Fruit fly (Drosophila melanogaster): ENCODE data around the gene CG32037.
A peak's percentile ranks its signal among the peaks of the same experiment; 100 is the strongest.

The CG32037 gene

DNA sequence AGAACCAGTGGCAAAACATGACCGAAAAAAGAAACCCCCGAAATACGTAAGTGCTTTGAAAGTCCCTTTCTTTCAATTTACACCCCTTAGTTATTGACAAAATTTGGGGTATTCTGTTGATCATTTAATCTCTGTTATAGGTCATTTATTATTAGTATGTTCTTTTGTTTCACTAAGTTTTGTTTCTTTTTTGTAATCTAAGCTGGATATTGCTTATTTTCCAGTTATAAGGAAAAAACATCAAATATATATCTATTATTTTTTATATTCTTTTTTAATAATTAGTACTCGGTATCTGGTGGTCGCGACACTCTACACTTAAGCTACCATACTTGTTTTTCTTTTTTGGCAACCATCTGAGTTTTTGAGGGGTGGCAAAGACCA lies 16.6 kb upstream of the CG32037 start (continued):
- TF ChIP-seq lov (optimal IDR thresholded peaks at IDR 0.05) (no peak), lov (GFP tag; IDR thresholded peaks at IDR 0.05) (no peak), CG1602 (GFP tag; optimal IDR thresholded peaks at IDR 0.05) (no peak), Usf (GFP tag; optimal IDR thresholded peaks at IDR 0.05) (no peak), CG7987 (GFP tag; optimal IDR thresholded peaks at IDR 0.05) (no peak), CG2120 (GFP tag; optimal IDR thresholded peaks at IDR 0.05) (no peak), CG1529 (GFP tag; optimal IDR thresholded peaks at IDR 0.05) (no peak), org-1 (GFP tag; optimal IDR thresholded peaks at IDR 0.05) (peak; percentile 24), Ptx1 (GFP tag; IDR thresholded peaks at IDR 0.05) (peak; percentile 54; the same call in 1 of the 2 replicates), dan (GFP tag; IDR thresholded peaks at IDR 0.05) (no peak), CG7839 (tag; optimal IDR thresholded peaks at IDR 0.05) (peak; percentile 71), Sry-δ (GFP tag; optimal IDR thresholded peaks at IDR 0.05) (no peak), prd (optimal IDR thresholded peaks at IDR 0.05) (no peak), prd (GFP tag; IDR thresholded peaks at IDR 0.05) (peak; percentile 53; the same call in 1 of the 3 replicates), Dek (tag; optimal IDR thresholded peaks at IDR 0.05) (peak; percentile 54), D19B (GFP tag; optimal IDR thresholded peaks at IDR 0.05) (peak; percentile 97), D19A (tag; optimal IDR thresholded peaks at IDR 0.05) (peak; percentile 80), CG3407 (GFP tag; optimal IDR thresholded peaks at IDR 0.05) (peak; percentile 61), dimm (GFP tag; IDR thresholded peaks at IDR 0.05) (no peak), bbx (GFP tag; IDR thresholded peaks at IDR 0.05; ENCODE audit: partially characterized antibody) (no peak), Nf-YB (GFP tag; optimal IDR thresholded peaks at IDR 0.05) (peak; percentile 37), ab (GFP tag; optimal IDR thresholded peaks at IDR 0.05) (no peak), CG31388 (GFP tag; optimal IDR thresholded peaks at IDR 0.05) (no peak), twi (tag; optimal IDR thresholded peaks at IDR 0.05) (no peak), CG7786 (GFP tag; optimal IDR thresholded peaks at IDR 0.05) (no peak), eve (GFP tag; optimal IDR thresholded peaks at IDR 0.05) (no peak), CG6813 (GFP tag; optimal IDR thresholded peaks at IDR 0.05) (peak; percentile 30), CG12104 (GFP tag; optimal IDR thresholded peaks at IDR 0.05) (no peak), pnt (GFP tag; optimal IDR thresholded peaks at IDR 0.05) (no peak), CG14710 (tag; optimal IDR thresholded peaks at IDR 0.05) (peak; percentile 61), CG9797 (GFP tag; optimal IDR thresholded peaks at IDR 0.05) (no peak), CG6175 (GFP tag; IDR thresholded peaks at IDR 0.05) (no peak), chm (GFP tag; IDR thresholded peaks at IDR 0.05) (no peak), ttk (GFP tag; IDR thresholded peaks at IDR 0.05) (peak; percentile 57; the same call in 1 of the 2 replicates), CG17359 (tag; optimal IDR thresholded peaks at IDR 0.05) (peak; percentile 69), CG7372 (GFP tag; IDR thresholded peaks at IDR 0.05) (peak; percentile 37; the same call in 1 of the 2 replicates), CG12299 (tag; optimal IDR thresholded peaks at IDR 0.05) (peak; percentile 14), h (optimal IDR thresholded peaks at IDR 0.05) (no peak), oc (tag; optimal IDR thresholded peaks at IDR 0.05) (no peak), cato (GFP tag; optimal IDR thresholded peaks at IDR 0.05; ENCODE audit: borderline replicate concordance) (no peak), CG4730 (GFP tag; IDR thresholded peaks at IDR 0.05) (no peak), Xrp1 (GFP tag; IDR thresholded peaks at IDR 0.05) (peak; percentile 81), gce (GFP tag; IDR thresholded peaks at IDR 0.05) (no peak), CG11456 (GFP tag; IDR thresholded peaks at IDR 0.05) (no peak), CG10321 (GFP tag; IDR thresholded peaks at IDR 0.05) (no peak), CG18476 (GFP tag; optimal IDR thresholded peaks at IDR 0.05) (no peak), Taf1 (GFP tag; IDR thresholded peaks at IDR 0.05) (no peak), cwo (GFP tag; optimal IDR thresholded peaks at IDR 0.05) (peak; percentile 53), CG43689 (GFP tag; IDR thresholded peaks at IDR 0.05) (no peak), Hey (tag; optimal IDR thresholded peaks at IDR 0.05) (no peak), Opbp (GFP tag; IDR thresholded peaks at IDR 0.05; ENCODE audit: partially characterized antibody) (no peak), CG17385 (GFP tag; optimal IDR thresholded peaks at IDR 0.05) (peak; percentile 50), CG12071 (GFP tag; optimal IDR thresholded peaks at IDR 0.05) (no peak)

All from whole organism, embryonic.